Worm (Caenorhabditis elegans) whole organism, late embryonic: ENCODE data around the gene T24E12.6.

ENCODE experiments used
- K09A11.1 ChIP-seq: sonication (generic microtip); optimal IDR thresholded peaks from 2 replicates; lab custom pipeline; 2017; ENCODE audit warnings: antibody characterized with exemption, mild to moderate bottlenecking, missing genetic modification characterization, missing compliant biosample characterization; ENCODE audit not compliant: insufficient read depth
- Y22D7AL.16 ChIP-seq: sonication (generic microtip); optimal IDR thresholded peaks from 2 replicates; lab custom pipeline; 2016; ENCODE audit warnings: missing genetic modification characterization, missing compliant biosample characterization
- ceh-18 ChIP-seq: sonication (generic microtip); optimal IDR thresholded peaks from 2 replicates; lab custom pipeline; 2016; ENCODE audit warnings: missing genetic modification characterization, missing compliant biosample characterization
- ceh-45 ChIP-seq: fragments of 200-800 bp; sonication (Bioruptor generic); IDR thresholded peaks from 2 replicates; pipeline ENCODE4 v1.3.6; 2022; ENCODE audit warnings: missing genetic modification reagents, missing genetic modification characterization, missing compliant biosample characterization
- ceh-6 ChIP-seq: fragments of 200-800 bp; sonication (Bioruptor generic); optimal IDR thresholded peaks from 2 replicates; lab custom pipeline; 2018; ENCODE audit warnings: mild to moderate bottlenecking, missing genetic modification characterization, missing compliant biosample characterization
- eyg-1 ChIP-seq: sonication (generic microtip); optimal IDR thresholded peaks from 2 replicates; lab custom pipeline; 2016; ENCODE audit warnings: missing genotype, missing genetic modification characterization, missing compliant biosample characterization
- madf-2 ChIP-seq: sonication (generic microtip); optimal IDR thresholded peaks from 2 replicates; lab custom pipeline; 2017; ENCODE audit warnings: missing genetic modification characterization, missing compliant biosample characterization
- nfya-1 ChIP-seq: sonication (generic microtip); optimal IDR thresholded peaks from 2 replicates; lab custom pipeline; 2017; ENCODE audit warnings: missing genetic modification characterization, mild to moderate bottlenecking, missing compliant biosample characterization, antibody characterized with exemption, moderate library complexity
- nhr-11 ChIP-seq: fragments of 150-350 bp; optimal IDR thresholded peaks from 2 replicates; lab custom pipeline; 2014; ENCODE audit warnings: missing biosample characterization, missing genetic modification characterization
- npax-4 ChIP-seq: sonication (generic microtip); optimal IDR thresholded peaks from 2 replicates; lab custom pipeline; 2016; ENCODE audit warnings: missing genetic modification characterization, missing compliant biosample characterization
- pag-3 ChIP-seq: sonication (generic microtip); optimal IDR thresholded peaks from 2 replicates; lab custom pipeline; 2016; ENCODE audit warnings: missing compliant biosample characterization, missing genetic modification characterization, borderline replicate concordance
- pqm-1 ChIP-seq: sonication (generic microtip); optimal IDR thresholded peaks from 2 replicates; lab custom pipeline; 2016; ENCODE audit warnings: missing genetic modification characterization, missing compliant biosample characterization
- rnt-1 ChIP-seq: sonication (generic microtip); optimal IDR thresholded peaks from 2 replicates; lab custom pipeline; 2016; ENCODE audit warnings: missing genetic modification characterization, missing compliant biosample characterization
- sox-4 ChIP-seq: sonication (generic microtip); optimal IDR thresholded peaks from 2 replicates; lab custom pipeline; 2017; ENCODE audit warnings: mild to moderate bottlenecking, missing genetic modification characterization, inconsistent platforms, missing compliant biosample characterization
- unc-42 ChIP-seq: sonication (generic microtip); optimal IDR thresholded peaks from 2 replicates; lab custom pipeline; 2016; ENCODE audit warnings: missing genotype, missing genetic modification characterization, missing compliant biosample characterization
- unc-86 ChIP-seq: sonication (generic microtip); optimal IDR thresholded peaks from 2 replicates; lab custom pipeline; 2016; ENCODE audit warnings: missing genetic modification characterization, missing compliant biosample characterization

T24E12.6 gene

DNA sequence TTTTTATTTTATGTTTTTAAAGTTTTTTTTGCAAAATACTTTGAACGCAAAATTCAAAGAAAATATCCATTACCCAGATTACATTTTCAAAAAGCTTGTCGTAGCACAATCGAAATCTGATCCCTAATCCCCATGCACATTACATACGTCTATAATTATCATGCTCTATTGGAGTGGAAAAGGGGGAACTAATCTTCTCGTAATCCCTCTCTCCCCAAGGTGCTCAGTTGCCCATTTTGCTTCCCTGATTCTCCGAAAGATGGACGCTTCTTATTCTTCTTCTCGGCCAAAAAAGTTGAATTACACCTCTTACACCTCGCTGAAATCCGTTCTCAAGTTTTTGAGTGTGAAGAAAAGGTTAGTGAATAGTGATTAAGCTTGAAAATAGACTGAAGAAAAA is 50.5 kb downstream of the T24E12.6 start, which contains the start of gene fbxc-53:
Gene fbxc-53, plus strand, starts transcription at position 245 of the 400 bp plus-strand sequence.
- TF ChIP-seq madf-2 (no peak), ceh-45 (GFP tag; lab: Robert Waterston, UW) (no peak), nhr-11 (tag; lab: Kevin White, UChicago) (no peak), Y22D7AL.16 (no peak), unc-86 (tag; lab: Kevin White, UChicago) (no peak), npax-4 (tag; lab: Kevin White, UChicago) (no peak), pag-3 (tag; lab: Kevin White, UChicago) (no peak), ceh-6 (GFP tag; lab: Kevin White, UChicago) (no peak), K09A11.1 (tag; lab: Kevin White, UChicago) (no peak), sox-4 (tag; lab: Kevin White, UChicago) (no peak), unc-42 (tag; lab: Kevin White, UChicago) (no peak), eyg-1 (tag; lab: Kevin White, UChicago) (no peak), rnt-1 (tag; lab: Kevin White, UChicago) (no peak), ceh-18 (tag; lab: Kevin White, UChicago) (no peak), pqm-1 (tag; lab: Kevin White, UChicago) (no peak), nfya-1 (tag; lab: Kevin White, UChicago) (no peak)
